Worm (Caenorhabditis elegans): ENCODE data around the gene ubh-3.

Gene ubh-3

DNA sequence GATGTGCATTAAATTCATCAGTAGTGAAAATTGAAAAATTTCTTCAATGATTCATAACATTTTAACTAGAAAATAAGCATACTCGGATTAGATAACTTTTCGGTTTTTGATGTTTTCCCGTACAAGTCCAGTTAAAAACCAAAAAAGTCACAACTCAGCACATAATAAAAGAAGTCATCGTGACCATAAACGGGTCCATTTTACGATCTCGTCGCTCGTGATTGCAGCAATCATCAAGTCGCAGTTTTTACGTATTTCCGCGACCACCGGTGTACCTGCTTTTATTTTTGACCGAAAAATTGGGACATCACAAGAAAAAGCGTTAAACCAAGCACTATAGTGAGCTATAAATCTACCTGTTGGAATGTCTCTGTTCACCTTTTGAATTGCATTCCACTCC is 47.4 kb downstream of the ubh-3 start:
- TF ChIP-seq nfyb-1 (GFP tag; IDR thresholded peaks at IDR 0.05): no peak
- no peak for TF ChIP-seq lag-1 (GFP tag; IDR thresholded peaks at IDR 0.05)
- TF ChIP-seq C17E4.6 (GFP tag; IDR thresholded peaks at IDR 0.05): no peak
- TF ChIP-seq pbrm-1 (GFP tag; IDR thresholded peaks at IDR 0.05): no peak
- TF ChIP-seq lir-1 (GFP tag; conservative IDR thresholded peaks at IDR 0.05): no peak
- TF ChIP-seq lsy-27 (tag; optimal IDR thresholded peaks at IDR 0.05; ENCODE audit: borderline replicate concordance, insufficient read depth): no peak
- no peak for TF ChIP-seq ets-4 (GFP tag; optimal IDR thresholded peaks at IDR 0.05)
- TF ChIP-seq F33H1.4 (GFP tag; IDR thresholded peaks at IDR 0.05): no peak
- TF ChIP-seq ceh-79 (tag; optimal IDR thresholded peaks at IDR 0.05): no peak
- TF ChIP-seq chd-7 (tag; optimal IDR thresholded peaks at IDR 0.05): no peak
- TF ChIP-seq K11D2.4 (GFP tag; IDR thresholded peaks at IDR 0.05): no peak
- no peak for TF ChIP-seq madf-3 (GFP tag; IDR thresholded peaks at IDR 0.05)

- TF ChIP-seq dpff-1 (tag; optimal IDR thresholded peaks at IDR 0.05) (no peak), B0035.1 (tag; optimal IDR thresholded peaks at IDR 0.05) (no peak), attf-6 (GFP tag; IDR thresholded peaks at IDR 0.05) (no peak), ceh-100 (GFP tag; IDR thresholded peaks at IDR 0.05) (no peak), hsf-1 (GFP tag; IDR thresholded peaks at IDR 0.05) (no peak), ztf-18 (tag; optimal IDR thresholded peaks at IDR 0.05) (no peak), Y53F4B.3 (GFP tag; IDR thresholded peaks at IDR 0.05) (no peak), fkh-3 (tag; optimal IDR thresholded peaks at IDR 0.05) (no peak), atf-7 (tag; optimal IDR thresholded peaks at IDR 0.05) (no peak), F37B4.10 (GFP tag; IDR thresholded peaks at IDR 0.05) (no peak), let-607 (tag; optimal IDR thresholded peaks at IDR 0.05) (no peak), F22D6.2 (tag; optimal IDR thresholded peaks at IDR 0.05) (no peak), repo-1 (tag; optimal IDR thresholded peaks at IDR 0.05) (no peak), tbp1 (GFP tag; optimal IDR thresholded peaks at IDR 0.05) (no peak)
Measured at ce11 chrV:6458302-6458998, 50.2 kb downstream of the ubh-3 start.

DNA sequence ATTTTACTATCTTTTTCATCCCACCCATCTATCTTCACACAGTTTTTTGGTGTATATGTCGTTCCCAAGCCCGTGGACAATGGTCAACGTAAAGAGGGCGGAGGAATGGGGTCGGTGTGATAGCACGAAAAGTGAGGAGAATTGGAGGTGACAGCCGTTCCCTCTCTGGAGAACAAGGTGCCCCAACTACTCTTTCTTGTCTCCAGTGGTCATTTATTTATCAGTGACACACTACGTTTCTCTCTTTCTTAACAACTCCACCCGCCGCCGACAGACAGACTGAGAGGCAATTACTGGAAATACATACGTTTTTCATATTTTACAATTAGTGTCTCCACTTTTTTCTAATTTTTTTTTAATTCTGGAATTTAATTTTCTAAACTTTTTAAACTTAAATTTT is 51.7 kb downstream of the ubh-3 start:
- TF ChIP-seq athp-1 (tag; optimal IDR thresholded peaks at IDR 0.05) (no peak), cebp-1 (GFP tag; IDR thresholded peaks at IDR 0.05) (no peak), cebp-1 (tag; optimal IDR thresholded peaks at IDR 0.05) (no peak)
